Worm (Caenorhabditis elegans) whole organism, L4/young adult: ENCODE measurements around the gene F11C1.1.

Experiments
- W03F9.2 ChIP-seq: fragments of 150-350 bp; optimal IDR thresholded peaks from 2 replicates; lab custom pipeline; 2014; ENCODE audit warnings: missing biosample characterization, missing genetic modification characterization
- dao-5 ChIP-seq: sonication (generic microtip); optimal IDR thresholded peaks from 2 replicates; lab custom pipeline; 2016; ENCODE audit warnings: missing genotype, missing genetic modification characterization, moderate library complexity, missing compliant biosample characterization
- him-1 ChIP-seq: sonication (generic microtip); optimal IDR thresholded peaks from 2 replicates; lab custom pipeline; 2016; ENCODE audit warnings: missing genotype, missing genetic modification reagents, missing genetic modification characterization, missing compliant biosample characterization

DNA sequence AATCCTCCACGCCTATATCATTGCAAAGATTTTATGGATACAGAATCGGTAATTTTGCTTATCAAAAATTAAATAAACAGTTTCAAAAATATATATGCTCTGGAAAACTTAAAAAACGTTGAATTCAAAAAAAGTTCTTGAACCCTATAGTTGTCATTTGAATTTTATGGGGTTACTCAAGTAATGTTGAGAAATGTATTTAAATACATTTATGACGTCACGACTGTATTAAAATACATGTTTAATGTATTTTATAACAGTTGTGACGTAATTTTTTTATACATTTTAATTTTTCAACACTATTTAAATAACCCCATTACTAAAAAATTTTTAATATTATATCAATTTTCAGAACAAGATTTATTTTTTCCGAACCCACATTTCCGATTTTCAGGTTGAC lies 5.8 kb upstream of the F11C1.1 start:
- TF ChIP-seq W03F9.2 (no peak), him-1 (no peak), dao-5 (tag; lab: Kevin White, UChicago) (no peak)
